Fruit fly (Drosophila melanogaster): ENCODE measurements around the gene CG10713.

Gene CG10713

dm6 chr3L:13450177-13450793 is 15.3 kb upstream of the CG10713 start, which contains the start of the genes JMJD7 and CG10738 (continued):
- TF ChIP-seq CG10321 (GFP tag; IDR thresholded peaks at IDR 0.05) (no peak), CG6175 (GFP tag; IDR thresholded peaks at IDR 0.05) (no peak), CG7271 (tag; optimal IDR thresholded peaks at IDR 0.05) (no peak), CG11695 (GFP tag; IDR thresholded peaks at IDR 0.05) (no peak), Sox102F (GFP tag; optimal IDR thresholded peaks at IDR 0.05) (peak; percentile 8), bab2 (GFP tag; optimal IDR thresholded peaks at IDR 0.05) (no peak), odd (GFP tag; optimal IDR thresholded peaks at IDR 0.05) (no peak), ttk (GFP tag; IDR thresholded peaks at IDR 0.05) (no peak; the same call in 1 of the 2 replicates), D19A (tag; optimal IDR thresholded peaks at IDR 0.05) (peak; percentile 63), ap (GFP tag; IDR thresholded peaks at IDR 0.05) (peak; percentile 70; the same call in 1 of the 2 replicates), trh (GFP tag; optimal IDR thresholded peaks at IDR 0.05) (no peak), CG2712 (tag; optimal IDR thresholded peaks at IDR 0.05) (peak; percentile 64), CG10209 (GFP tag; optimal IDR thresholded peaks at IDR 0.05) (no peak), CG13123 (GFP tag; optimal IDR thresholded peaks at IDR 0.05) (no peak), CG33557 (GFP tag; optimal IDR thresholded peaks at IDR 0.05) (no peak), CG32532 (GFP tag; IDR thresholded peaks at IDR 0.05) (peak; percentile 85), pros (GFP tag; optimal IDR thresholded peaks at IDR 0.05) (no peak), HmgD (GFP tag; optimal IDR thresholded peaks at IDR 0.05) (no peak), chm (GFP tag; IDR thresholded peaks at IDR 0.05) (peak; percentile 24; the same call in 1 of the 2 replicates), yki (optimal IDR thresholded peaks at IDR 0.05) (no peak), CG7786 (GFP tag; optimal IDR thresholded peaks at IDR 0.05) (no peak), Nf-YA (GFP tag; IDR thresholded peaks at IDR 0.05) (peak; percentile 53; the same call in 1 of the 2 replicates), CG9797 (GFP tag; optimal IDR thresholded peaks at IDR 0.05) (peak; percentile 76), CG12236 (GFP tag; optimal IDR thresholded peaks at IDR 0.05) (no peak), ci (GFP tag; IDR thresholded peaks at IDR 0.05) (peak; percentile 83), insv (GFP tag; optimal IDR thresholded peaks at IDR 0.05) (no peak), Lhr (GFP tag; optimal IDR thresholded peaks at IDR 0.05) (no peak), fd3F (GFP tag; optimal IDR thresholded peaks at IDR 0.05) (no peak), pzg (GFP tag; optimal IDR thresholded peaks at IDR 0.05) (peak; percentile 64), CG9215 (GFP tag; IDR thresholded peaks at IDR 0.05) (peak; percentile 61), ash1 (GFP tag; optimal IDR thresholded peaks at IDR 0.05) (no peak), lbe (GFP tag; optimal IDR thresholded peaks at IDR 0.05) (peak; percentile 26), toy (GFP tag; IDR thresholded peaks at IDR 0.05) (peak; percentile 25; the same call in 1 of the 2 replicates), fd64A (GFP tag; optimal IDR thresholded peaks at IDR 0.05) (no peak), CG1529 (GFP tag; optimal IDR thresholded peaks at IDR 0.05) (no peak), Neu2 (GFP tag; optimal IDR thresholded peaks at IDR 0.05; ENCODE audit: borderline replicate concordance) (no peak), kah (GFP tag; optimal IDR thresholded peaks at IDR 0.05) (peak; percentile 18), CG1832 (GFP tag; optimal IDR thresholded peaks at IDR 0.05) (no peak), Atf3 (GFP tag; optimal IDR thresholded peaks at IDR 0.05) (no peak), CG4424 (GFP tag; optimal IDR thresholded peaks at IDR 0.05) (peak; percentile 48), CG10654 (GFP tag; optimal IDR thresholded peaks at IDR 0.05) (peak; percentile 60), CG30431 (GFP tag; optimal IDR thresholded peaks at IDR 0.05) (no peak), CG9876 (GFP tag; optimal IDR thresholded peaks at IDR 0.05) (no peak), Bteb2 (GFP tag; optimal IDR thresholded peaks at IDR 0.05) (no peak), CG1647 (GFP tag; optimal IDR thresholded peaks at IDR 0.05) (peak; percentile 14), Spps (tag; optimal IDR thresholded peaks at IDR 0.05) (no peak), wdn (GFP tag; IDR thresholded peaks at IDR 0.05) (no peak), pnt (GFP tag; optimal IDR thresholded peaks at IDR 0.05) (no peak), H15 (GFP tag; IDR thresholded peaks at IDR 0.05) (peak; percentile 60; the same call in 2 of the 3 replicates), pb (GFP tag; optimal IDR thresholded peaks at IDR 0.05) (peak; percentile 39), cg (GFP tag; optimal IDR thresholded peaks at IDR 0.05) (no peak), zf30C (GFP tag; optimal IDR thresholded peaks at IDR 0.05) (no peak)
